Fruit fly (Drosophila melanogaster) whole organism, embryonic: ENCODE results near the gene CG4009.

Experiments used
- Asciz ChIP-seq: fragments of 200-800 bp; sonication (Bioruptor generic); optimal IDR thresholded peaks from 2 replicates; lab custom pipeline; 2017; ENCODE audit warnings: missing biosample characterization, mild to moderate bottlenecking, missing genetic modification characterization, missing genetic modification reagents
- B-H2 ChIP-seq: fragments of 200-800 bp; sonication (Bioruptor generic); optimal IDR thresholded peaks from 2 replicates; lab custom pipeline; 2018; ENCODE audit warnings: missing biosample characterization, mild to moderate bottlenecking, missing genetic modification characterization
- Bteb2 ChIP-seq: fragments of 200-800 bp; sonication (Bioruptor generic); optimal IDR thresholded peaks from 2 replicates; lab custom pipeline; 2016; ENCODE audit warnings: missing biosample characterization, missing genetic modification characterization
- CG10654 ChIP-seq: fragments of 200-800 bp; sonication (Bioruptor generic); optimal IDR thresholded peaks from 2 replicates; lab custom pipeline; 2016; ENCODE audit warnings: missing biosample characterization, missing genetic modification characterization
- CG11560 ChIP-seq: fragments of 200-800 bp; sonication (Bioruptor generic); IDR thresholded peaks from 3 replicates; pipeline ENCODE4 v1.3.6; 2022; ENCODE audit warnings: missing biosample characterization, missing genetic modification characterization
- CG12071 ChIP-seq: fragments of 200-800 bp; sonication (Bioruptor generic); optimal IDR thresholded peaks from 3 replicates; lab custom pipeline; 2018; ENCODE audit warnings: missing biosample characterization, mild to moderate bottlenecking, missing genetic modification characterization
- CG12744 ChIP-seq: fragments of 200-800 bp; sonication (Bioruptor generic); optimal IDR thresholded peaks from 2 replicates; lab custom pipeline; 2016; ENCODE audit warnings: missing biosample characterization, missing genetic modification characterization
- CG14014 ChIP-seq: fragments of 200-800 bp; sonication (Bioruptor generic); IDR thresholded peaks from 2 replicates; pipeline ENCODE4 v1.3.6; 2022; ENCODE audit warnings: missing biosample characterization, missing genetic modification characterization
- CG14441 ChIP-seq: fragments of 200-800 bp; sonication (Bioruptor generic); IDR thresholded peaks from 2 replicates; pipeline ENCODE4 v1.3.6; 2022; ENCODE audit warnings: missing biosample characterization, missing genetic modification characterization
- CG16779 ChIP-seq: fragments of 200-800 bp; sonication (Bioruptor generic); IDR thresholded peaks from 2 replicates; pipeline ENCODE4 v1.3.6; 2022; ENCODE audit warnings: missing biosample characterization, missing genetic modification characterization
- CG18599 ChIP-seq: fragments of 200-800 bp; sonication (Bioruptor generic); optimal IDR thresholded peaks from 3 replicates; lab custom pipeline; 2017; ENCODE audit warnings: missing biosample characterization, missing genetic modification characterization, mild to moderate bottlenecking, moderate library complexity, missing genetic modification reagents
- CG3163 ChIP-seq: fragments of 200-800 bp; sonication (Bioruptor generic); optimal IDR thresholded peaks from 3 replicates; lab custom pipeline; 2016; ENCODE audit warnings: missing biosample characterization, missing genetic modification characterization
- CG3726 ChIP-seq: fragments of 200-800 bp; sonication (Bioruptor generic); IDR thresholded peaks from 3 replicates; pipeline ENCODE4, ENCODE4 v1.3.6; 2022; ENCODE audit warnings: missing biosample characterization, missing genetic modification characterization
- CG3995 ChIP-seq: fragments of 200-800 bp; sonication (Bioruptor generic); optimal IDR thresholded peaks from 3 replicates; lab custom pipeline; 2016; ENCODE audit warnings: missing biosample characterization, missing genetic modification characterization
- CG4282 ChIP-seq: fragments of 200-800 bp; sonication (Bioruptor generic); optimal IDR thresholded peaks from 2 replicates; lab custom pipeline; 2016; ENCODE audit warnings: missing biosample characterization, missing genetic modification characterization
- CG4424 ChIP-seq: fragments of 200-800 bp; sonication (Bioruptor generic); optimal IDR thresholded peaks from 3 replicates; lab custom pipeline; 2016; ENCODE audit warnings: missing biosample characterization, missing genetic modification characterization
- CG6854 ChIP-seq: fragments of 200-800 bp; sonication (Bioruptor generic); optimal IDR thresholded peaks from 3 replicates; lab custom pipeline; 2017; ENCODE audit warnings: missing biosample characterization, mild to moderate bottlenecking, missing genetic modification characterization
- CG7963 ChIP-seq: fragments of 200-800 bp; sonication (Bioruptor generic); IDR thresholded peaks from 3 replicates; pipeline ENCODE4 v1.3.6; 2022; ENCODE audit warnings: missing biosample characterization, missing genetic modification characterization; ENCODE audit not compliant: partially characterized antibody
- CG7987 ChIP-seq: fragments of 200-800 bp; sonication (Bioruptor generic); optimal IDR thresholded peaks from 2 replicates; lab custom pipeline; 2018; ENCODE audit warnings: missing biosample characterization, mild to moderate bottlenecking, missing genetic modification characterization, moderate library complexity
- CG8359 ChIP-seq: fragments of 200-800 bp; sonication (Bioruptor generic); optimal IDR thresholded peaks from 2 replicates; lab custom pipeline; 2017; ENCODE audit warnings: missing biosample characterization, mild to moderate bottlenecking, missing genetic modification characterization, borderline replicate concordance
- CG9817 ChIP-seq: fragments of 200-800 bp; sonication (Bioruptor generic); optimal IDR thresholded peaks from 2 replicates; lab custom pipeline; 2018; ENCODE audit warnings: missing biosample characterization, mild to moderate bottlenecking, missing genetic modification characterization, moderate library complexity
- CkIIα-i1 ChIP-seq: fragments of 200-800 bp; sonication (Bioruptor generic); IDR thresholded peaks from 2 replicates; pipeline ENCODE4 v1.3.6; 2022; ENCODE audit warnings: missing biosample characterization, missing genetic modification characterization
- Fer1 ChIP-seq: fragments of 200-800 bp; sonication (Bioruptor generic); optimal IDR thresholded peaks from 2 replicates; lab custom pipeline; 2017; ENCODE audit warnings: missing biosample characterization, mild to moderate bottlenecking, missing genetic modification characterization
- HLH4C ChIP-seq: fragments of 200-800 bp; sonication (Bioruptor generic); IDR thresholded peaks from 3 replicates; pipeline ENCODE4 v1.3.6; 2022; ENCODE audit warnings: missing biosample characterization, missing genetic modification characterization; ENCODE audit not compliant: partially characterized antibody
- Poxn ChIP-seq: fragments of 200-800 bp; sonication (Bioruptor generic); IDR thresholded peaks from 2 replicates; pipeline ENCODE4 v1.3.6; 2022; ENCODE audit warnings: missing biosample characterization, missing genetic modification characterization
- Ptx1 ChIP-seq: fragments of 200-800 bp; sonication (Bioruptor generic); IDR thresholded peaks from 2 replicates; pipeline ENCODE4 v1.3.6; 2022; ENCODE audit warnings: missing biosample characterization, missing genetic modification characterization
- Sox102F ChIP-seq: fragments of 200-800 bp; sonication (Bioruptor generic); optimal IDR thresholded peaks from 2 replicates; lab custom pipeline; 2018; ENCODE audit warnings: missing biosample characterization, mild to moderate bottlenecking, missing genetic modification characterization, moderate library complexity
- ac ChIP-seq: fragments of 200-800 bp; sonication (Bioruptor generic); optimal IDR thresholded peaks from 3 replicates; lab custom pipeline; 2017; ENCODE audit warnings: missing biosample characterization, mild to moderate bottlenecking, missing genetic modification characterization
- al ChIP-seq: fragments of 200-800 bp; sonication (Bioruptor generic); IDR thresholded peaks from 2 replicates; pipeline ENCODE4 v1.3.6; 2022; ENCODE audit warnings: missing biosample characterization, missing genetic modification characterization
- cad ChIP-seq: fragments of >200 bp; optimal IDR thresholded peaks from 2 replicates; lab custom pipeline; 2017; ENCODE audit warnings: missing biosample characterization, missing genetic modification characterization
- chm ChIP-seq: fragments of 200-800 bp; sonication (Bioruptor generic); IDR thresholded peaks from 2 replicates; pipeline ENCODE4 v1.3.6; 2022; ENCODE audit warnings: missing biosample characterization, missing genetic modification characterization
- dm ChIP-seq: fragments of 200-800 bp; sonication (Bioruptor generic); optimal IDR thresholded peaks from 3 replicates; lab custom pipeline; 2016; ENCODE audit warnings: missing biosample characterization, missing genetic modification characterization
- eve ChIP-seq, 2 experiments: fragments of >200 bp; optimal IDR thresholded peaks; 2 replicates each; lab custom pipeline; 2017; ENCODE audit warnings: missing biosample characterization in 2 of 2, missing genetic modification characterization in 2 of 2
- exex ChIP-seq: fragments of 200-800 bp; sonication (Bioruptor generic); optimal IDR thresholded peaks from 4 replicates; lab custom pipeline; 2018; ENCODE audit warnings: missing biosample characterization, mild to moderate bottlenecking, missing genetic modification characterization, moderate library complexity
- eyg ChIP-seq: fragments of 200-800 bp; sonication (Bioruptor generic); optimal IDR thresholded peaks from 3 replicates; lab custom pipeline; 2016; ENCODE audit warnings: missing biosample characterization, missing genetic modification characterization
- fd102C ChIP-seq: fragments of 200-800 bp; sonication (Bioruptor generic); optimal IDR thresholded peaks from 2 replicates; lab custom pipeline; 2018; ENCODE audit warnings: missing biosample characterization, mild to moderate bottlenecking, missing genetic modification characterization, moderate library complexity
- fru ChIP-seq: fragments of >200 bp; optimal IDR thresholded peaks from 2 replicates; lab custom pipeline; 2017
- ham ChIP-seq: fragments of 200-800 bp; sonication (Bioruptor generic); IDR thresholded peaks from 2 replicates; pipeline ENCODE4 v1.3.6; 2022; ENCODE audit warnings: missing biosample characterization, missing genetic modification characterization
- ind ChIP-seq: fragments of 200-800 bp; sonication (Bioruptor generic); optimal IDR thresholded peaks from 3 replicates; lab custom pipeline; 2016; ENCODE audit warnings: missing biosample characterization, missing genetic modification characterization
- jing ChIP-seq: fragments of 200-800 bp; sonication (Bioruptor generic); optimal IDR thresholded peaks from 2 replicates; lab custom pipeline; 2018; ENCODE audit warnings: missing biosample characterization, mild to moderate bottlenecking, missing genetic modification characterization
- kni ChIP-seq: fragments of 200-800 bp; sonication (Bioruptor generic); optimal IDR thresholded peaks from 3 replicates; lab custom pipeline; 2017; ENCODE audit warnings: mild to moderate bottlenecking, missing biosample characterization, missing genetic modification reagents, missing genetic modification characterization
- lbe ChIP-seq: fragments of 200-800 bp; sonication (Bioruptor generic); optimal IDR thresholded peaks from 2 replicates; lab custom pipeline; 2016; ENCODE audit warnings: missing biosample characterization, mild to moderate bottlenecking, missing genetic modification characterization
- pros ChIP-seq: fragments of 200-800 bp; sonication (Bioruptor generic); optimal IDR thresholded peaks from 3 replicates; lab custom pipeline; 2019; ENCODE audit warnings: missing biosample characterization, mild to moderate bottlenecking, missing genetic modification characterization, moderate library complexity
- ranshi ChIP-seq: fragments of 200-800 bp; sonication (Bioruptor generic); IDR thresholded peaks from 2 replicates; pipeline ENCODE4 v1.3.6; 2022; ENCODE audit warnings: missing biosample characterization, missing genetic modification characterization
- so ChIP-seq: fragments of 200-800 bp; sonication (Bioruptor generic); IDR thresholded peaks from 3 replicates; pipeline ENCODE4 v1.3.6; 2022; ENCODE audit warnings: missing biosample characterization, missing genetic modification characterization
- stc ChIP-seq: fragments of 200-800 bp; sonication (Bioruptor generic); IDR thresholded peaks from 2 replicates; pipeline ENCODE4 v1.3.6; 2022; ENCODE audit warnings: missing biosample characterization, missing genetic modification characterization
- tin ChIP-seq: fragments of 200-800 bp; sonication (Bioruptor generic); optimal IDR thresholded peaks from 3 replicates; lab custom pipeline; 2016; ENCODE audit warnings: missing biosample characterization, missing genetic modification characterization
- toy ChIP-seq: fragments of 200-800 bp; sonication (Bioruptor generic); IDR thresholded peaks from 2 replicates; pipeline ENCODE4 v1.3.6; 2022; ENCODE audit warnings: missing biosample characterization, missing genetic modification characterization
- tup ChIP-seq: fragments of 200-800 bp; sonication (Bioruptor generic); optimal IDR thresholded peaks from 2 replicates; lab custom pipeline; 2016; ENCODE audit warnings: missing biosample characterization, mild to moderate bottlenecking, missing genetic modification characterization, moderate library complexity
- zf30C ChIP-seq: fragments of 200-800 bp; sonication (Bioruptor generic); optimal IDR thresholded peaks from 3 replicates; lab custom pipeline; 2018; ENCODE audit warnings: missing biosample characterization, mild to moderate bottlenecking, missing genetic modification characterization

The CG4009 gene

dm6 chr3R:17080666-17081358 lies 45.0 kb upstream of the CG4009 start (continued):
- TF ChIP-seq CG18599 (GFP tag; lab: Kevin White, UChicago) (peak; percentile 95), CG4282 (GFP tag; lab: Kevin White, UChicago) (peak; percentile 69), stc (GFP tag; lab: Robert Waterston, UW) (peak; percentile 94), dm (GFP tag; lab: Kevin White, UChicago) (peak; percentile 68), CG10654 (peak; percentile 91), eve (GFP tag; optimal IDR thresholded peaks at IDR 0.05; lab: Kevin White, UChicago) (no peak), Poxn (GFP tag; lab: Robert Waterston, UW) (peak; percentile 56), CG7963 (no peak), CG9817 (peak; percentile 88), chm (peak; percentile 87), CG14441 (GFP tag; lab: Robert Waterston, UW) (peak; percentile 92), ranshi (GFP tag; lab: Robert Waterston, UW) (peak; percentile 93), exex (tag; lab: Kevin White, UChicago) (peak; percentile 53), CG11560 (peak; percentile 80; the same call in 2 of the 3 replicates), CG3726 (peak; percentile 87), CG12071 (GFP tag; lab: Kevin White, UChicago) (peak; percentile 90), CkIIα-i1 (GFP tag; lab: Robert Waterston, UW) (peak; percentile 63; the same call in 1 of the 2 replicates), CG3995 (GFP tag; lab: Kevin White, UChicago) (peak; percentile 47), zf30C (GFP tag; lab: Kevin White, UChicago) (no peak), Ptx1 (GFP tag; lab: Robert Waterston, UW) (peak; percentile 96), ac (GFP tag; lab: Kevin White, UChicago) (peak; percentile 85), kni (GFP tag; lab: Kevin White, UChicago) (peak; percentile 69), so (GFP tag; lab: Robert Waterston, UW) (peak; percentile 96), CG14014 (GFP tag; lab: Robert Waterston, UW) (peak; percentile 93), Asciz (GFP tag; lab: Kevin White, UChicago) (peak; percentile 97), CG6854 (GFP tag; lab: Kevin White, UChicago) (peak; percentile 95), cad (GFP tag; lab: Kevin White, UChicago) (no peak), B-H2 (GFP tag; lab: Kevin White, UChicago) (peak; percentile 68), al (GFP tag; lab: Robert Waterston, UW) (peak; percentile 85), Fer1 (GFP tag; lab: Kevin White, UChicago) (peak; percentile 97), CG12744 (GFP tag; lab: Kevin White, UChicago) (peak; percentile 90), CG8359 (GFP tag; lab: Kevin White, UChicago) (peak; percentile 79), CG16779 (peak; percentile 79), eyg (GFP tag; lab: Kevin White, UChicago) (peak; percentile 81), lbe (GFP tag; lab: Kevin White, UChicago) (peak; percentile 89), fd102C (GFP tag; lab: Kevin White, UChicago) (peak; percentile 44), toy (GFP tag; lab: Robert Waterston, UW) (peak; percentile 75; the same call in 1 of the 2 replicates), pros (peak; percentile 64), fru (no peak), Sox102F (GFP tag; lab: Kevin White, UChicago) (peak; percentile 96), CG7987 (GFP tag; lab: Kevin White, UChicago) (peak; percentile 79), tup (peak; percentile 86), ham (peak; percentile 62), tin (GFP tag; lab: Kevin White, UChicago) (peak; percentile 94), HLH4C (GFP tag; lab: Robert Waterston, UW) (no peak), CG4424 (GFP tag; lab: Kevin White, UChicago) (peak; percentile 96), CG3163 (GFP tag; lab: Kevin White, UChicago) (peak; percentile 61), jing (GFP tag; lab: Kevin White, UChicago) (peak; percentile 86), Bteb2 (peak; percentile 91), ind (GFP tag; lab: Kevin White, UChicago) (peak; percentile 92)
